Worm (Caenorhabditis elegans) whole organism, L4 larva: ENCODE data around the gene Y45F3A.4.
A peak's percentile ranks its signal among the peaks of the same experiment; 100 is the strongest.

Source experiments
- D1046.2 ChIP-seq: fragments of 200-800 bp; sonication (Bioruptor generic); IDR thresholded peaks from 2 replicates; pipeline ENCODE4 v1.3.6; 2022; ENCODE audit warnings: missing genetic modification characterization, missing compliant biosample characterization
- F10B5.3 ChIP-seq: sonication (generic microtip); optimal IDR thresholded peaks from 2 replicates; lab custom pipeline; 2016; ENCODE audit warnings: mild to moderate bottlenecking, missing genetic modification characterization, missing compliant biosample characterization
- F26F4.8 ChIP-seq: fragments of 200-800 bp; sonication (Bioruptor generic); conservative IDR thresholded peaks from 2 replicates; pipeline ENCODE4 v1.3.6; 2022; ENCODE audit warnings: missing genetic modification characterization, missing compliant biosample characterization
- F37D6.2 ChIP-seq: sonication (generic microtip); optimal IDR thresholded peaks from 2 replicates; lab custom pipeline; 2016; ENCODE audit warnings: mild to moderate bottlenecking, missing genetic modification characterization, missing compliant biosample characterization
- T26A8.4 ChIP-seq: fragments of 200-800 bp; sonication (Bioruptor generic); IDR thresholded peaks from 2 replicates; pipeline ENCODE4 v1.3.6; 2022; ENCODE audit warnings: missing genetic modification characterization, missing compliant biosample characterization
- Y48G9A.11 ChIP-seq: fragments of 200-800 bp; sonication (Bioruptor generic); IDR thresholded peaks from 2 replicates; pipeline ENCODE4 v1.3.6; 2022; ENCODE audit warnings: missing genetic modification reagents, missing genetic modification characterization, missing compliant biosample characterization
- ZK546.5 ChIP-seq, 2 experiments: sonication (generic microtip); optimal IDR thresholded peaks; 2 replicates each; lab custom pipeline; 2017; ENCODE audit warnings: missing biosample characterization in 2 of 2, missing genetic modification characterization in 2 of 2
- aha-1 ChIP-seq: fragments of 150-350 bp; peaks from one replicate; lab custom pipeline; 2014; ENCODE audit warnings: missing biosample characterization, missing genetic modification characterization
- arid-1 ChIP-seq: fragments of 200-800 bp; sonication (Bioruptor generic); conservative IDR thresholded peaks from 2 replicates; pipeline ENCODE4 v1.3.6; 2022; ENCODE audit warnings: missing genetic modification reagents, missing genetic modification characterization, missing compliant biosample characterization
- attf-4 ChIP-seq: sonication (generic microtip); optimal IDR thresholded peaks from 3 replicates; lab custom pipeline; 2017; ENCODE audit warnings: missing biosample characterization, missing genetic modification characterization
- ceh-20 ChIP-seq: fragments of 200-800 bp; sonication (Bioruptor generic); IDR thresholded peaks from 2 replicates; pipeline ENCODE4 v1.3.6; 2022; ENCODE audit warnings: missing genetic modification reagents, missing genetic modification characterization, missing compliant biosample characterization
- ceh-44 ChIP-seq: fragments of 200-800 bp; sonication (Bioruptor generic); IDR thresholded peaks from 2 replicates; pipeline ENCODE4 v1.3.6; 2022; ENCODE audit warnings: missing genetic modification reagents, missing genetic modification characterization, missing compliant biosample characterization
- ces-1 ChIP-seq: fragments of 150-350 bp; sonication (generic microtip); optimal IDR thresholded peaks from 4 replicates; lab custom pipeline; 2014; ENCODE audit warnings: missing biosample characterization, missing genetic modification reagents, missing genetic modification characterization
- cey-2 ChIP-seq: sonication (generic microtip); optimal IDR thresholded peaks from 3 replicates; lab custom pipeline; 2017; ENCODE audit warnings: missing genetic modification characterization, mild to moderate bottlenecking, missing compliant biosample characterization, antibody characterized with exemption, borderline replicate concordance; ENCODE audit not compliant: insufficient read depth
- ctbp-1 ChIP-seq: fragments of 200-800 bp; sonication (Bioruptor generic); IDR thresholded peaks from 2 replicates; pipeline ENCODE4 v1.3.6; 2022; ENCODE audit warnings: missing genetic modification reagents, missing genetic modification characterization, missing compliant biosample characterization
- daf-12 ChIP-seq: fragments of 150-350 bp; optimal IDR thresholded peaks from 2 replicates; lab custom pipeline; 2014; ENCODE audit warnings: missing biosample characterization, missing genetic modification reagents, missing genetic modification characterization
- dmd-9 ChIP-seq: fragments of 200-800 bp; sonication (Bioruptor generic); IDR thresholded peaks from 2 replicates; pipeline ENCODE4 v1.3.6; 2022; ENCODE audit warnings: missing genetic modification reagents, missing genetic modification characterization, missing compliant biosample characterization
- dpl-1 ChIP-seq: fragments of 150-350 bp; optimal IDR thresholded peaks from 2 replicates; lab custom pipeline; 2014; ENCODE audit warnings: missing biosample characterization, missing genetic modification reagents, missing genetic modification characterization
- egl-43 ChIP-seq: fragments of 200-800 bp; sonication (Bioruptor generic); IDR thresholded peaks from 2 replicates; pipeline ENCODE4 v1.3.6; 2022; ENCODE audit warnings: missing genetic modification reagents, missing genetic modification characterization, missing compliant biosample characterization
- fos-1 ChIP-seq: fragments of 150-350 bp; optimal IDR thresholded peaks from 2 replicates; lab custom pipeline; 2014; ENCODE audit warnings: missing biosample characterization, missing genetic modification characterization
- hif-1 ChIP-seq, 2 experiments: sonication (generic microtip); optimal IDR thresholded peaks; 2 replicates each; lab custom pipeline; 2016 to 2017; ENCODE audit warnings: missing compliant biosample characterization in 2 of 2, missing genetic modification characterization in 2 of 2, missing genetic modification reagents in 2 of 2, missing genotype in 2 of 2, mild to moderate bottlenecking in 1 of 2
- hlh-11 ChIP-seq: fragments of 200-800 bp; sonication (Bioruptor generic); optimal IDR thresholded peaks from 2 replicates; lab custom pipeline; 2018; ENCODE audit warnings: mild to moderate bottlenecking, missing genetic modification characterization, missing compliant biosample characterization
- hmg-1.1 ChIP-seq: fragments of 200-800 bp; sonication (Bioruptor generic); IDR thresholded peaks from 2 replicates; pipeline ENCODE4 v1.3.6; 2022; ENCODE audit warnings: missing genetic modification reagents, missing genetic modification characterization, missing compliant biosample characterization
- jun-1 ChIP-seq: fragments of 150-350 bp; optimal IDR thresholded peaks from 2 replicates; lab custom pipeline; 2014; ENCODE audit warnings: missing biosample characterization, missing genetic modification reagents, missing genetic modification characterization
- lin-1 ChIP-seq: fragments of 200-800 bp; sonication (Bioruptor generic); IDR thresholded peaks from 2 replicates; pipeline ENCODE4 v1.3.6; 2022; ENCODE audit warnings: missing genetic modification reagents, missing genetic modification characterization, missing compliant biosample characterization
- lin-13 ChIP-seq: fragments of 150-350 bp; optimal IDR thresholded peaks from 2 replicates; lab custom pipeline; 2014; ENCODE audit warnings: missing biosample characterization, missing genetic modification reagents, missing genetic modification characterization
- madf-5 ChIP-seq, 2 experiments: fragments of 200-800 bp; sonication (Bioruptor generic); IDR thresholded peaks; 2 replicates each; pipeline ENCODE4 v1.3.6; 2022; ENCODE audit warnings: missing compliant biosample characterization in 2 of 2, missing genetic modification characterization in 2 of 2
- madf-9 ChIP-seq: fragments of 200-800 bp; sonication (Bioruptor generic); conservative IDR thresholded peaks from 2 replicates; pipeline ENCODE4 v1.3.6; 2022; ENCODE audit warnings: missing genetic modification reagents, missing genetic modification characterization, missing compliant biosample characterization
- mdt-29 ChIP-seq: fragments of 200-800 bp; sonication (Bioruptor generic); IDR thresholded peaks from 2 replicates; pipeline ENCODE4 v1.3.6; 2022; ENCODE audit warnings: missing genetic modification reagents, missing genetic modification characterization, missing compliant biosample characterization
- mep-1 ChIP-seq: fragments of 150-350 bp; sonication (generic microtip); optimal IDR thresholded peaks from 3 replicates; lab custom pipeline; 2014; ENCODE audit warnings: missing biosample characterization, missing genetic modification characterization
- mes-2 ChIP-seq: sonication (generic microtip); optimal IDR thresholded peaks from 2 replicates; lab custom pipeline; 2016; ENCODE audit warnings: missing genotype, mild to moderate bottlenecking, missing genetic modification characterization, missing compliant biosample characterization; ENCODE audit not compliant: poor library complexity, severe bottlenecking
- nhr-10 ChIP-seq: fragments of 150-350 bp; optimal IDR thresholded peaks from 2 replicates; lab custom pipeline; 2014; ENCODE audit warnings: missing biosample characterization, missing genetic modification characterization
- nhr-102 ChIP-seq: sonication (generic microtip); optimal IDR thresholded peaks from 2 replicates; lab custom pipeline; 2016; ENCODE audit warnings: mild to moderate bottlenecking, missing genetic modification characterization, moderate library complexity, missing compliant biosample characterization
- nhr-237 ChIP-seq: sonication (generic microtip); optimal IDR thresholded peaks from 2 replicates; lab custom pipeline; 2017; ENCODE audit warnings: missing biosample characterization, missing genetic modification characterization
- nhr-25 ChIP-seq: sonication (generic microtip); optimal IDR thresholded peaks from 2 replicates; lab custom pipeline; 2017; ENCODE audit warnings: missing genetic modification characterization, mild to moderate bottlenecking, missing compliant biosample characterization, antibody characterized with exemption, moderate library complexity, borderline replicate concordance; ENCODE audit not compliant: insufficient read depth
- nhr-28 ChIP-seq: fragments of 150-350 bp; optimal IDR thresholded peaks from 2 replicates; lab custom pipeline; 2014; ENCODE audit warnings: missing biosample characterization, missing genetic modification characterization
- nhr-42 ChIP-seq: fragments of 200-800 bp; sonication (Bioruptor generic); IDR thresholded peaks from 2 replicates; pipeline ENCODE4 v1.3.6; 2022; ENCODE audit warnings: missing genetic modification characterization, missing compliant biosample characterization
- nhr-48 ChIP-seq: sonication (generic microtip); optimal IDR thresholded peaks from 2 replicates; lab custom pipeline; 2016; ENCODE audit warnings: mild to moderate bottlenecking, missing genetic modification characterization, missing compliant biosample characterization
- nhr-6 ChIP-seq: fragments of 150-350 bp; optimal IDR thresholded peaks from 2 replicates; lab custom pipeline; 2014; ENCODE audit warnings: missing biosample characterization, missing genetic modification characterization
- nhr-76 ChIP-seq: fragments of 150-350 bp; optimal IDR thresholded peaks from 2 replicates; lab custom pipeline; 2014; ENCODE audit warnings: missing biosample characterization, missing genetic modification characterization
- pha-4 ChIP-seq, 2 experiments: fragments of 150-350 bp in 1 of 2; fragments of 200-800 bp in 1 of 2; sonication (Bioruptor generic) in 1 of 2; IDR thresholded peaks in 1 of 2; optimal IDR thresholded peaks in 1 of 2; 2 replicates each; pipeline versions ENCODE4 v1.3.6 to Lab custom; 2014 to 2022; ENCODE audit warnings: missing genetic modification characterization in 2 of 2, missing genetic modification reagents in 2 of 2, missing biosample characterization in 1 of 2, missing compliant biosample characterization in 1 of 2
- pqm-1 ChIP-seq: sonication (generic microtip); optimal IDR thresholded peaks from 2 replicates; lab custom pipeline; 2017; ENCODE audit warnings: missing biosample characterization, missing genetic modification characterization
- spr-1 ChIP-seq: sonication (generic microtip); optimal IDR thresholded peaks from 2 replicates; lab custom pipeline; 2016; ENCODE audit warnings: mild to moderate bottlenecking, missing genetic modification characterization, missing compliant biosample characterization
- spr-3 ChIP-seq: fragments of 200-800 bp; sonication (Bioruptor generic); optimal IDR thresholded peaks from 2 replicates; lab custom pipeline; 2018; ENCODE audit warnings: mild to moderate bottlenecking, missing genetic modification characterization, missing compliant biosample characterization
- unc-130 ChIP-seq: sonication (generic microtip); optimal IDR thresholded peaks from 2 replicates; lab custom pipeline; 2016; ENCODE audit warnings: missing genetic modification reagents, missing genetic modification characterization, missing compliant biosample characterization
- unc-39 ChIP-seq: sonication (generic microtip); optimal IDR thresholded peaks from 2 replicates; lab custom pipeline; 2017; ENCODE audit warnings: missing biosample characterization, missing genetic modification characterization
- unc-62 ChIP-seq, 3 experiments: fragments of 150-350 bp in 1 of 3; sonication (generic microtip); optimal IDR thresholded peaks in 2 of 3; peaks in 1 of 3; 1 replicate in 1 of 3; 2 replicates in 2 of 3; lab custom pipeline; 2014 to 2017; ENCODE audit warnings: missing biosample characterization in 3 of 3, missing genetic modification characterization in 3 of 3, missing genetic modification reagents in 3 of 3, missing genotype in 1 of 3
- vab-7 ChIP-seq: fragments of 200-800 bp; sonication (Bioruptor generic); IDR thresholded peaks from 2 replicates; pipeline ENCODE4 v1.3.6; 2022; ENCODE audit warnings: missing genetic modification reagents, missing genetic modification characterization, missing compliant biosample characterization
- zip-11 ChIP-seq: fragments of 200-800 bp; sonication (Bioruptor generic); IDR thresholded peaks from 2 replicates; pipeline ENCODE4 v1.3.6; 2022; ENCODE audit warnings: missing genetic modification characterization, missing compliant biosample characterization
- zip-2 ChIP-seq: fragments of 150-350 bp; optimal IDR thresholded peaks from 2 replicates; lab custom pipeline; 2014; ENCODE audit warnings: missing biosample characterization, missing genetic modification characterization

Gene Y45F3A.4

DNA sequence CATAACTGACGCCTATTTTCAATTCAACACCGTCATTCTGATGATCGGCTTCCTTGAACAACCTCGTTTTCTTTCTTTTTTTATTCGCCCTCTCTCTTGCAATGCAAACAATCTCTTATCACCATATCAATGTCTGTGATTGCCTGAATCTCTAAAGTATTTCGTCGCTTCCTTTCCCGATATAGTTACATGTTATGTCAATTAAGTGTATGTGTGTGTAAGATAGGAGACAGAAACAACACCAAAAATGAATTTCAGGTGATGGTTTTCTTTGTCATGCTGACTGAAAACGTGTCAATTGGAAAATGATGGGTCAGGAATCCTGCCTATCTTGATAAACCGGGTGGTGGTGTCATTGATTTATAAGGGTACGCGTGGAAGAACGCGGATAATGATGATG, 41.9 kb downstream of the Y45F3A.4 start (continued):
- TF ChIP-seq unc-62 (GFP tag; optimal IDR thresholded peaks at IDR 0.05 in 1 of 2; lab: Kevin White, UChicago) (peak; percentile 3 to 98), unc-62 (tag; optimal IDR thresholded peaks at IDR 0.05; lab: Kevin White, UChicago) (no peak), F10B5.3 (tag; lab: Kevin White, UChicago) (no peak), pha-4 (GFP tag; IDR thresholded peaks at IDR 0.05; lab: Robert Waterston, UW) (no peak; the same call in 1 of the 2 replicates), pha-4 (tag; optimal IDR thresholded peaks at IDR 0.05; lab: Kevin White, UChicago) (no peak), aha-1 (no peak), vab-7 (GFP tag; lab: Robert Waterston, UW) (no peak), nhr-48 (tag; lab: Kevin White, UChicago) (peak; percentile 69), mdt-29 (GFP tag; lab: Robert Waterston, UW) (0 out of 2 replicates have a peak, but pooled peaks have one; percentile 40), dpl-1 (GFP tag; lab: Kevin White, UChicago) (peak; percentile 28), mes-2 (no peak), cey-2 (tag; lab: Kevin White, UChicago) (no peak), zip-11 (no peak), hif-1 (tag; optimal IDR thresholded peaks at IDR 0.05; lab: Kevin White, UChicago) (peak in 1 of 2 experiments; percentile 84), F26F4.8 (GFP tag; lab: Robert Waterston, UW) (no peak), nhr-102 (peak; percentile 44), ces-1 (GFP tag; lab: Kevin White, UChicago) (no peak), unc-130 (GFP tag; lab: Kevin White, UChicago) (no peak), nhr-76 (tag; lab: Kevin White, UChicago) (no peak), ctbp-1 (GFP tag; lab: Robert Waterston, UW) (no peak), nhr-6 (tag; lab: Kevin White, UChicago) (peak; percentile 58), madf-5 (GFP tag; IDR thresholded peaks at IDR 0.05; lab: Robert Waterston, UW) (no peak), zip-2 (tag; lab: Kevin White, UChicago) (no peak), nhr-10 (tag; lab: Kevin White, UChicago) (no peak), arid-1 (GFP tag; lab: Robert Waterston, UW) (no peak), pqm-1 (tag; lab: Kevin White, UChicago) (peak; percentile 97), D1046.2 (GFP tag; lab: Robert Waterston, UW) (no peak), nhr-25 (tag; lab: Kevin White, UChicago) (no peak), T26A8.4 (GFP tag; lab: Robert Waterston, UW) (0 out of 2 replicates have a peak, but pooled peaks have one; percentile 33), spr-3 (GFP tag; lab: Kevin White, UChicago) (no peak), egl-43 (GFP tag; lab: Robert Waterston, UW) (no peak), ZK546.5 (tag; optimal IDR thresholded peaks at IDR 0.05; lab: Kevin White, UChicago) (no peak), madf-9 (GFP tag; lab: Robert Waterston, UW) (no peak), ceh-44 (GFP tag; lab: Robert Waterston, UW) (no peak), nhr-28 (tag; lab: Kevin White, UChicago) (peak; percentile 94), hmg-1.1 (no peak), mep-1 (tag; lab: Kevin White, UChicago) (peak; percentile 55), Y48G9A.11 (GFP tag; lab: Robert Waterston, UW) (no peak), attf-4 (no peak), F37D6.2 (tag; lab: Kevin White, UChicago) (no peak), ceh-20 (0 out of 2 replicates have a peak, but pooled peaks have one; percentile 17), spr-1 (no peak), lin-13 (GFP tag; lab: Kevin White, UChicago) (peak; percentile 71), unc-39 (no peak), nhr-237 (tag; lab: Kevin White, UChicago) (no peak), dmd-9 (no peak), fos-1 (tag; lab: Kevin White, UChicago) (no peak), lin-1 (peak; percentile 76), jun-1 (tag; lab: Kevin White, UChicago) (peak; percentile 55), hlh-11 (peak; percentile 94), nhr-42 (no peak), daf-12 (tag; lab: Kevin White, UChicago) (no peak)
